Worm (Caenorhabditis elegans) whole organism, L1 larva: ENCODE data around the gene srz-72.
A peak's percentile ranks its signal among the peaks of the same experiment; 100 is the strongest.

Experiments
- C04F5.9 ChIP-seq: sonication (generic microtip); optimal IDR thresholded peaks from 2 replicates; lab custom pipeline; 2016; ENCODE audit warnings: missing genetic modification characterization, missing compliant biosample characterization
- C34B4.2 ChIP-seq: sonication (generic microtip); optimal IDR thresholded peaks from 2 replicates; lab custom pipeline; 2017; ENCODE audit warnings: mild to moderate bottlenecking, missing genetic modification characterization, missing compliant biosample characterization
- Y116A8C.19 ChIP-seq: sonication (generic microtip); optimal IDR thresholded peaks from 2 replicates; lab custom pipeline; 2016; ENCODE audit warnings: missing compliant biosample characterization, missing genetic modification characterization, borderline replicate concordance
- aha-1 ChIP-seq: fragments of 150-350 bp; optimal IDR thresholded peaks from 2 replicates; lab custom pipeline; 2014; ENCODE audit warnings: missing biosample characterization, missing genetic modification characterization
- ama-1 ChIP-seq: fragments of 150-350 bp; optimal IDR thresholded peaks from 2 replicates; lab custom pipeline; 2014
- blmp-1 ChIP-seq: fragments of 150-350 bp; optimal IDR thresholded peaks from 2 replicates; lab custom pipeline; 2014; ENCODE audit warnings: missing biosample characterization, missing genetic modification characterization
- ceh-63 ChIP-seq: fragments of 200-800 bp; sonication (Bioruptor generic); optimal IDR thresholded peaks from 2 replicates; lab custom pipeline; 2018; ENCODE audit warnings: mild to moderate bottlenecking, missing genetic modification characterization, missing compliant biosample characterization
- ceh-82 ChIP-seq, 3 experiments: fragments of 150-350 bp in 1 of 3; sonication (generic microtip) in 2 of 3; optimal IDR thresholded peaks; 2 replicates each; lab custom pipeline; 2014 to 2017; ENCODE audit warnings: missing biosample characterization in 3 of 3, missing genetic modification characterization in 3 of 3
- ces-1 ChIP-seq: fragments of 150-350 bp; optimal IDR thresholded peaks from 2 replicates; lab custom pipeline; 2014; ENCODE audit warnings: missing biosample characterization, missing genetic modification reagents, missing genetic modification characterization
- egl-27 ChIP-seq, 2 experiments: fragments of 150-350 bp in 1 of 2; sonication (generic microtip); optimal IDR thresholded peaks; 3 replicates each; lab custom pipeline; 2017 to 2018; ENCODE audit warnings: missing biosample characterization in 2 of 2, missing genetic modification characterization in 2 of 2, missing genetic modification reagents in 2 of 2
- fkh-10 ChIP-seq: sonication (generic microtip); optimal IDR thresholded peaks from 2 replicates; lab custom pipeline; 2017; ENCODE audit warnings: missing biosample characterization, missing genetic modification reagents, missing genetic modification characterization
- fkh-4 ChIP-seq: sonication (generic microtip); optimal IDR thresholded peaks from 2 replicates; lab custom pipeline; 2016; ENCODE audit warnings: missing compliant biosample characterization, missing genetic modification characterization, borderline replicate concordance
- grh-1 ChIP-seq: fragments of 200-800 bp; sonication (Bioruptor generic); IDR thresholded peaks from 2 replicates; pipeline ENCODE4 v1.3.6; 2022; ENCODE audit warnings: missing genetic modification reagents, missing genetic modification characterization, missing compliant biosample characterization
- lin-35 ChIP-seq, 2 experiments: fragments of 150-350 bp; optimal IDR thresholded peaks; 2 replicates each; lab custom pipeline; 2014; ENCODE audit warnings: missing biosample characterization in 2 of 2, missing genetic modification characterization in 2 of 2, missing genetic modification reagents in 2 of 2
- mef-2 ChIP-seq: fragments of 150-350 bp; optimal IDR thresholded peaks from 2 replicates; lab custom pipeline; 2014; ENCODE audit warnings: missing biosample characterization, missing genetic modification characterization
- nhr-12 ChIP-seq: sonication (generic microtip); optimal IDR thresholded peaks from 2 replicates; lab custom pipeline; 2017; ENCODE audit warnings: missing biosample characterization, missing genetic modification characterization
- nhr-84 ChIP-seq: sonication (generic microtip); optimal IDR thresholded peaks from 2 replicates; lab custom pipeline; 2017; ENCODE audit warnings: missing biosample characterization, missing genetic modification characterization
- nhr-85 ChIP-seq: sonication (generic microtip); peaks from one replicate; lab custom pipeline; 2016; ENCODE audit warnings: missing genetic modification characterization, inconsistent platforms, missing compliant biosample characterization
- pax-3 ChIP-seq: fragments of 200-800 bp; sonication (Bioruptor generic); optimal IDR thresholded peaks from 2 replicates; lab custom pipeline; 2018; ENCODE audit warnings: mild to moderate bottlenecking, missing genetic modification characterization, moderate library complexity, missing compliant biosample characterization
- snpc-4 ChIP-seq: fragments of 150-350 bp; optimal IDR thresholded peaks from 2 replicates; lab custom pipeline; 2014; ENCODE audit warnings: missing biosample characterization, missing genetic modification characterization
- swsn-7 ChIP-seq: sonication (generic microtip); optimal IDR thresholded peaks from 2 replicates; lab custom pipeline; 2016; ENCODE audit warnings: missing genetic modification characterization, missing compliant biosample characterization
- ztf-11 ChIP-seq, 2 experiments: sonication (generic microtip); optimal IDR thresholded peaks; 2 replicates each; lab custom pipeline; 2016 to 2017; ENCODE audit warnings: missing genetic modification characterization in 2 of 2, missing biosample characterization in 1 of 2, missing compliant biosample characterization in 1 of 2

Gene srz-72

DNA sequence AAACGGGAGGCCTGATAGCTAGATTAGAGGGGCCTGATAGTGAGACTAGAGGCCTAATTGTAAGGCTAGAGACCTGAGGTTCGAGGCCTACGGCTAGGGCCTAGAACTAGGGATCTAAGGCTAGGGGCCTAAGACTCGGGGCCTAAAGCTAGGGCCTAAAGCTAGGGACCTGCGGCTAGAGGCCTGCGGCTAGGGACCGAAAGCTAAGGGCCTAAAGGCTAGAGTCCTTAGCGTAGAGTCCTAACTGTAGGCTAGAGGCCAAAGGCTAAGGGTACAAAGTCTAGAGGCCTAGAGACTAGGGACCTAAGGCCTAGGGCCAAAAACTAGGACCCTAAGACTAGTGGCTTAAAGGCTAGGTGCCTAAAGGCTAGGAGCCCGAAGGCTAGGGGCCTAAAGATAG is 34.2 kb downstream of the srz-72 start:
- TF ChIP-seq ceh-63 (GFP tag; lab: Kevin White, UChicago) = no peak
- TF ChIP-seq aha-1 = no peak
- no peak for TF ChIP-seq fkh-10 (GFP tag; lab: Kevin White, UChicago)
- TF ChIP-seq fkh-4 (tag; lab: Kevin White, UChicago) = no peak
- no peak for TF ChIP-seq blmp-1 (tag; lab: Kevin White, UChicago)
- no peak for TF ChIP-seq mef-2
- no peak for TF ChIP-seq swsn-7 (tag; lab: Kevin White, UChicago)

DNA sequence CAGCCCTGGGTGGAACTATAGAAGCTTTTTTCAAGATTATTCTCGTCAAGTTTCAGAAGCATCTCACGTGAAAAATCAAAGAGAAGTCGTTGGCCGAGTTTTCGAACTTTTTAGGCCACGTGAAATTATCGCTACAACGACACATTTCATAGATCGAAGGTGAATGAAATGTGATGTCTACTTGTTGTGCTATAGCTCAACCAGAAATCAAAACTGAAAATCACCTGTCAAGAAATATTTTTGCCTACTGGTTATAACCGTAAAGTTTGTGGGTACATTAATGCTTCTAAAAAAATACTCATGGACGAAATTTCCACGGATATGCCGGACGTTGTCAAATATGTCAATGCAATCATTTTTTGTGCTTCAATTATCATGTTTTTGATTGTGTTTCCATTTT is 36.1 kb downstream of the srz-72 start, which contains the start of gene srz-38:
srz-38 (plus strand) TSS at position 301 of the 400 bp plus-strand sequence.
- TF ChIP-seq lin-35 (GFP tag; optimal IDR thresholded peaks at IDR 0.05; lab: Kevin White, UChicago) = no peak
- TF ChIP-seq C04F5.9 = no peak
- no peak for TF ChIP-seq C34B4.2 (tag; lab: Kevin White, UChicago)
- no peak for TF ChIP-seq pax-3 (tag; lab: Kevin White, UChicago)
- TF ChIP-seq nhr-84 (tag; lab: Kevin White, UChicago) = no peak
- no peak for TF ChIP-seq egl-27 (tag; optimal IDR thresholded peaks at IDR 0.05; lab: Kevin White, UChicago)
- TF ChIP-seq blmp-1 (tag; lab: Kevin White, UChicago) = no peak
- TF ChIP-seq snpc-4 (tag; lab: Kevin White, UChicago) = no peak
- no peak for TF ChIP-seq Y116A8C.19 (tag; lab: Kevin White, UChicago)
- no peak for TF ChIP-seq nhr-12 (tag; lab: Kevin White, UChicago)

DNA sequence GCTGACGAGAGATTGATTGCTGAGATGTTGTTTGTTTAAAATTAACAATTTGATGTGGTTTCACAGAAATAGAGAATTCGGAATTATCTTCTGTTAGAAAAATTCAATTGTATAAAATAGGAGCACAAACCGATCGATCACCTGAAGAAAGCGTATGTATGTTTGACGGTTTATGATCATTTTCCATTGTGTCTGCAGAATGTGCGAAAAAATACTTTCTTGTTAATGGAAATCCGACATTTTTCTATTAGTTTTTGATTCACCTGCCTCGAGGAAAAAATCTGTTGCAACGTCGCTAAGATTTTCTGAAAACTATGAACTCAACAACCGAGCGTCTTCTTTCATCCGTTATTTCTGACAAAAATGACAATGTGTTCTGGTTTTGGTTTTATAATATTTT is 37.8 kb downstream of the srz-72 start, which contains the start of gene C35D6.13:
C35D6.13 (plus strand) TSS at position 301 of the 400 bp plus-strand sequence.
- TF ChIP-seq ztf-11 (tag; optimal IDR thresholded peaks at IDR 0.05; lab: Kevin White, UChicago) = no peak
- TF ChIP-seq nhr-85 (tag; lab: Kevin White, UChicago) = peak; percentile 1

DNA sequence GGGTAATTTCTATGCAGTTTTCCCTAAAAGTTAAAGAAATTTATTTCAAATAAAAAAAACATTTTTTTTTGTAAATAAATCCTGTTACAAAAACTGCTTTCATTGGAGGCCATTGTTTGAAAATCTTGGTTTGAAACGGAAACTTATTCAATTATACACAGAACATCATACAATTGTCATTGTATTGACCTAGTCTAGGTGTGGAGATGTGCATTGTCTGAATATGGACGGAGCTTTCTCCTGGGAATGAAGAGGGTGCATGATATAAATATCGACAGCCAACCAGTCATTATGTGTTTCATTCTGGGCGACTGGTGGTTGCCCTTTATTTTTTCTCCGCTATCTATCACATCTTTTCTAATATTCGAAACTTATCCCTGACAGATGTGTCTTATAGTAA is 47.6 kb downstream of the srz-72 start, which contains the start of gene C35D6.3:
C35D6.3 (plus strand) TSS at position 301 of the 400 bp plus-strand sequence.
- TF ChIP-seq Y116A8C.19 (tag; lab: Kevin White, UChicago) (no peak), ama-1 (lab: Kevin White, UChicago) (no peak), ceh-82 (tag; optimal IDR thresholded peaks at IDR 0.05; lab: Kevin White, UChicago) (no peak), grh-1 (no peak), ces-1 (GFP tag; lab: Kevin White, UChicago) (no peak)
